Worm (Caenorhabditis elegans) whole organism, L1 larva: ENCODE results near the gene srlf-5.

Experiments used
- ceh-82 ChIP-seq, 3 experiments: fragments of 150-350 bp in 1 of 3; sonication (generic microtip) in 2 of 3; optimal IDR thresholded peaks; 2 replicates each; lab custom pipeline; 2014 to 2017; ENCODE audit warnings: missing biosample characterization in 3 of 3, missing genetic modification characterization in 3 of 3
- jun-1 ChIP-seq: fragments of 150-350 bp; optimal IDR thresholded peaks from 2 replicates; lab custom pipeline; 2014; ENCODE audit warnings: missing biosample characterization, missing genetic modification reagents, missing genetic modification characterization
- lsy-2 ChIP-seq, 2 experiments: fragments of 150-350 bp; optimal IDR thresholded peaks; 2 replicates each; lab custom pipeline; 2014; ENCODE audit warnings: missing biosample characterization in 2 of 2, missing genetic modification characterization in 2 of 2
- mep-1 ChIP-seq: fragments of 150-350 bp; optimal IDR thresholded peaks from 2 replicates; lab custom pipeline; 2014; ENCODE audit warnings: missing biosample characterization, missing genetic modification characterization
- nhr-12 ChIP-seq: sonication (generic microtip); optimal IDR thresholded peaks from 2 replicates; lab custom pipeline; 2017; ENCODE audit warnings: missing biosample characterization, missing genetic modification characterization
- nhr-77 ChIP-seq: fragments of 150-350 bp; optimal IDR thresholded peaks from 2 replicates; lab custom pipeline; 2014; ENCODE audit warnings: missing biosample characterization, missing genetic modification characterization
- pqm-1 ChIP-seq: sonication (generic microtip); optimal IDR thresholded peaks from 3 replicates; lab custom pipeline; 2017; ENCODE audit warnings: missing biosample characterization, missing genetic modification characterization
- rnt-1 ChIP-seq: sonication (generic microtip); optimal IDR thresholded peaks from 2 replicates; lab custom pipeline; 2016; ENCODE audit warnings: mild to moderate bottlenecking, missing genetic modification characterization, moderate library complexity, missing compliant biosample characterization
- snu-23 ChIP-seq: sonication (generic microtip); optimal IDR thresholded peaks from 2 replicates; lab custom pipeline; 2016; ENCODE audit warnings: missing genetic modification characterization, missing compliant biosample characterization
- sox-4 ChIP-seq: sonication (generic microtip); optimal IDR thresholded peaks from 2 replicates; lab custom pipeline; 2016; ENCODE audit warnings: missing genetic modification characterization, missing compliant biosample characterization
- tbx-2 ChIP-seq: sonication (generic microtip); optimal IDR thresholded peaks from 2 replicates; lab custom pipeline; 2016; ENCODE audit warnings: missing genetic modification characterization, missing compliant biosample characterization
- ztf-4 ChIP-seq: fragments of 150-350 bp; optimal IDR thresholded peaks from 2 replicates; lab custom pipeline; 2014; ENCODE audit warnings: missing biosample characterization, missing genetic modification characterization

DNA sequence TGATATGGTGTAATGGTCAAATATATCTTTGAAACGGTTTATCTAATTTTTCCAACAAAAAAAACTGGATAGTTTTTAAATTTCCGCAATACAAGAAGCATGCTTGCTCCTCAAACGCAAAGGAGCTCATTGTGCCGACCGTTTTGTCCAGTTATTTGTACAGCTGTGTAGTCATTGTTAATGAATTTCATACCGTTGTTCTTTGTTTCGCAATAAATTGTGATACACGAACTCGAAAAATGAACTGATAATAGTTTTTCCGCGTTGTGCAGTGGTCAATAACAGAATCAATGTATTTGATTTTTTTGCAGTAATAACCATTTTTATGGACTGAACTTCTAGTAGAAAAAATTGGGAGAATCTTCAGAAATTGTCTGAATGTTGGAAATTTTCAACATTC, 27.7 kb downstream of the srlf-5 start:
- no peak for TF ChIP-seq ceh-82 (tag; optimal IDR thresholded peaks at IDR 0.05; lab: Kevin White, UChicago)
- no peak for TF ChIP-seq lsy-2 (tag; optimal IDR thresholded peaks at IDR 0.05; lab: Kevin White, UChicago)
- no peak for TF ChIP-seq tbx-2 (tag; lab: Kevin White, UChicago)
- no peak for TF ChIP-seq sox-4
- TF ChIP-seq nhr-12 (tag; lab: Kevin White, UChicago) = no peak
- no peak for TF ChIP-seq jun-1 (tag; lab: Kevin White, UChicago)
- no peak for TF ChIP-seq mep-1 (tag; lab: Kevin White, UChicago)
- no peak for TF ChIP-seq ztf-4 (tag; lab: Kevin White, UChicago)
- TF ChIP-seq pqm-1 (tag; lab: Kevin White, UChicago) = no peak
- no peak for TF ChIP-seq nhr-77 (tag; lab: Kevin White, UChicago)
- no peak for TF ChIP-seq snu-23
- no peak for TF ChIP-seq rnt-1 (tag; lab: Kevin White, UChicago)
